Worm (Caenorhabditis elegans) whole organism, dauer: ENCODE results near the gene sre-15.

ENCODE experiments used
- unc-62 ChIP-seq: sonication (generic microtip); optimal IDR thresholded peaks from 2 replicates; lab custom pipeline; 2017; ENCODE audit warnings: missing biosample characterization, missing genetic modification reagents, missing genetic modification characterization

sre-15 gene

DNA sequence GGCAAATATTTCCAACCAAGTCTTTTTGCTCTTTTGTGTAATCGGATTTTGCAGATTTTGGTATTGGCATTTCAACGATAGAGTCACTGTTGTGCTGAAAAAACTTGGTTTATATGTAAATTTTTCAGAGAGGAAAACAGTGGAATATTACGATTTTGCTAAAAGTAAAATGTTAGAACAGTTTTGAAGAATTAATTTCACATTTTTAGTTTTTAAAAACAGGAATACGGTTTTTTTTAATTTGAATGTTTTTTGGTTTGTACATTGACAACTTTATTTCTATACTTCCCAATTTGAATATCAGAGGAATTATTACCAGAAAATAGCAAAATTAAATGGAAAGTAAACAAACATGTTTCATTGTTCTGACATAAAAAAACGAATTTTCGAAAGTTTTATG, 8.0 kb upstream of the sre-15 start, which contains the start of gene dnj-26:
dnj-26 (minus strand) TSS at position 101 of the 400 bp plus-strand sequence.
- no peak for TF ChIP-seq unc-62 (GFP tag; lab: Kevin White, UChicago)

DNA sequence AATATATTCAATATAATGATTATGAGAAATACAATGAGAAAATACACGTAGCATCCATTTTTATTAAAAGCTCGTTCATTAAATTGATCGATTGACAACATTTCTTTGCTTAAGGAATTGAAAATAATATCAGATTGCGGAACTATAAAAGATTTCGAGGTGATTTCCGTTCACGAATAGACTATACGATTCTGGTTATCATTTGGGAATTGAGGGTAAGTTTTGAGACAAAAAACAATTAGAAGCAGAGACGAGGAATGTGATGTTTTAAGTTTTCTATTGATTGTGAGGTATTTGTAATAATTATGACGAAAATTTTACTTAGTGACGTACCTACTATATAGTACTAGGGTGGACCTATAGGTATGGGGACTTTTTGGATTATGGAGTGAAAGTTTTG, 5.8 kb downstream of the sre-15 start, which contains the start of gene sre-19:
sre-19 (minus strand) TSS at position 101 of the 400 bp plus-strand sequence.
- no peak for TF ChIP-seq unc-62 (GFP tag; lab: Kevin White, UChicago)

DNA sequence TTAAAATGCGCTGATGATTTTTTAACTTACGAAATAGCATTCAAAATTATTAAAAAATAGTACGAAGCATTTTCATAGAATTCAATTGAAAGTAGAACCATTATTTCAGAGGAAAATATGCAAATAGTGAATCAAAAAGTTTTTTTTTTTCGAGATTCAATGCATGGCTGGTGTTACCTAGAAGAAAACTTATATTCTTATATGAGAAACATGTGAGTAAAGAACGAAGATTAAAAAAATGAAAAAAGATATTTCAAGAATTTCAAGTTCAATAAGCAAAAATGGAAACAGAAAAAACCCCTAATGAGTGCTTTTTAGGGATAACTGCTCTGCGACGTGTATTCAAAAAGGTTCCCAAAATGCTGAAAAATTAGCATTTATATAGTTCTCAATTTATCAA, 8.6 kb downstream of the sre-15 start, which contains the start of gene sre-16:
sre-16 (minus strand) TSS at position 101 of the 400 bp plus-strand sequence.
- no peak for TF ChIP-seq unc-62 (GFP tag; lab: Kevin White, UChicago)

DNA sequence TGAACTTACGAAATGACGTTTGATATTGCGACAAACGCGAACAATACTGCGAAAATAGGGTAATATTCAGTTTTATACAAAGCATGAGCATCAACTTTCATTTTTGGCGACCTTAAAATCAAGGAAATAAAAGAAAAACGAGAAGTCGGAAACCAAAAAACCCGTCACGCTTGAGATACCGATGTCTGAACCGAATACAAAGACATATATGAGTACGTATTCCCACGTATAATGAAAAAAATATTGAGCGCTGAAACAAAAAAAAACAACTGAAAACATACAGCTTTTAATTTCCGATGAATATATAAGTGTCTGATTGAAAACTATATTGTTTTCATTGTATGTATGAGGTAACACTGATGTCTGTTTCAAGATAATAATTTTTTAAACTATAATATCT, 14.9 kb downstream of the sre-15 start, which contains the start of gene sre-18:
sre-18 (minus strand) TSS at position 101 of the 400 bp plus-strand sequence.
- no peak for TF ChIP-seq unc-62 (GFP tag; lab: Kevin White, UChicago)

DNA sequence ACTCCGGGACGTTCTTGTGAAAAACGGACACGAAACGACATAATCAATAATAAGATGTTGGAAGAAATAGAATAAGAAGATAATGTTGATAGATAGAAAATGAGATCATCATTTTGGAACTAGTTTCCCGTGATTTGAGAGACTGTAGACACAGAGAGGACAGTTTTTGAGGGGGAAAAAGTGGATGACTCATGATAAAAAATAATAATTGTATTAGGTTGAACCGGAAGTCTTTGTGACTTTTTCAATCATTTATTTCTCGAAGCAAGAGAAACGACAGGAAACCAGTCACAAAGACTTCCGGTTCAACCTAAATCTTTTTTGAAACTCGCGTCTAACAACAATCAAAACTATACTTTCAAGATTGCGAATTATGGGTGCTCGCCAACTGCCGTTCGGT, 17.6 kb downstream of the sre-15 start, which contains the start of gene mlt-3:
mlt-3 (minus strand) TSS at position 101 of the 400 bp plus-strand sequence.
- no peak for TF ChIP-seq unc-62 (GFP tag; lab: Kevin White, UChicago)

DNA sequence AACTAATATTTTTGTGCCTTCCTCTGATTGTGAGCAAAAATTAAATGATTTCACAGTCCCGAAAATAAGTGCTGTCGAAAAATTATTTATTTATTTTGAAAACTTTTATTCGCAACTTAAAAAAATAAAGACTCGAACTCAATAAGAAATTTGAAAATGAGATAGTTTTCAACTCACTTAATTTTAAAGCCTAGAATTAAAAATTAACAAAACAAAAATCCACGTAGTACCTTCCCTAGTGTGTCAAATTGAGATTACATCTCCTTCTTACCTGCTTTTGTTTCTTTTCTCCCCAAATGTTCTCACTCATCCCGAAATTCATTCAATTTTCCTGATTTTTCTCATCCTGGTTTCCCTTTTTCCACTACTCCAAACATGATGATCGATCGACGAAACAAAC, 25.3 kb downstream of the sre-15 start, which contains the start of gene F35G2.5:
F35G2.5 (plus strand) TSS at position 301 of the 400 bp plus-strand sequence.
- TF ChIP-seq unc-62 (GFP tag; lab: Kevin White, UChicago): no peak

DNA sequence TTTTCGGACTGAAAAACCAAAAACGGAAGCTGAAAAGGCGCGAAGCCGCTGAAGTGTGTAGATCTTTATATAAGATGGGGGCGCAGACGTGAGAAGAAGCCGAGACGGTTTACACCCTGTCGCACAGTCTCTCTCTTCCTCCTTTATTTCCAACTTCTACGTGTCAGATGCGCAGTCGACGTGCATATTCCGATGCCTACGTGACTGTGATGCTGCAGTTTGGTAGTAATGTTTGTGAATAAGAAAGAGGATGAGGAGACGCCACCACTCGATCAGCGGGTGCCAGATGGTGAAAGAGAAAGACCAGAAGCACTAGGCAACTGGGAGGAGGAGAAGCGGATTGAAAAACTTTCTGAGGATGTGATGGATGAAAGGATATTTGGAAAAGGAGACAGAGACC, 26.4 kb downstream of the sre-15 start:
- TF ChIP-seq unc-62 (GFP tag; lab: Kevin White, UChicago): no peak

DNA sequence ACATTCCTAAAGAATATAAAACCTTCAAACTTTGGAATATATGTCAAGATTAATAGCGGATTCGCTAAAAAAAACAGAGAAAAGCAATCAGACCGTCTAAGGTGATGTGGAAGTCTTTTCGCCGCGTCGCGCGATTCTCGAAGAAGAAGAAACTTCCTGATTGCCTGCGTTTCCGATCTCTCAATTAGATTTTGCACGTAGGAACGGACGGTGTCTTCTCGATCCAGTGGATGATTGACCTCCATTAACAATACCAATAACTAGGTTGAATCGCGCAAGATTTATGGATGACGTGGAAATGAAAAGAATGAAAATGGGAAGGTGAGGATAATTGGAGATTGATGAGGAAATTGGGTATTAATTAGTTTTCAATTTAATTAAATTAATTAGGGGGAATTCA, 27.5 kb downstream of the sre-15 start:
- no peak for TF ChIP-seq unc-62 (GFP tag; lab: Kevin White, UChicago)

DNA sequence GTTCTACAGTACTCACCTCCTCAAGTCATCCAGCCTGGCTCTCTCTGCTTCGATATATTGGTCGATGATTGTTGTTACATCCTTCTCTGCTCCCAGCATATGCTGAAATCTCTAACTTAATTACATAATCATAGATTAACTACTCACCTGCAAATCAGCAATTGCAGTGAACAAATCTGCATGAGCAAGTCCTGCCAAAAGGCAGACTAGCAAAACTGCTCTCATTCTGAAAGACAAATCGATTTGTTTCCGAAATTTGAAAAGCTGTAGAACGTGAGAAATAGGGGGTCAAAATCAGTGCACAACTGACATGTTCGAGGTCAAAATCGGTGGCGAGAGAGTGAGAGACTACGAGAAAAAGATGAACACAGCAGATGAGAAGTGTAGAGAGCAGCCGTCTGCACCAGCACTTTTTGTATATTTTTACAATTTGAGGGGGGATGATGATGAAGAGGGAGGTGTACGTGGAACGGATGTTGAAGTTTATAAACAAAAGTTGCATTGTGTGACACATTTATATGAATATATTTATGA, 28.8 kb downstream of the sre-15 start, which contains the start of gene phy-2:
phy-2 (minus strand) TSS at position 226 of the 534 bp plus-strand sequence.
- no peak for TF ChIP-seq unc-62 (GFP tag; lab: Kevin White, UChicago)

DNA sequence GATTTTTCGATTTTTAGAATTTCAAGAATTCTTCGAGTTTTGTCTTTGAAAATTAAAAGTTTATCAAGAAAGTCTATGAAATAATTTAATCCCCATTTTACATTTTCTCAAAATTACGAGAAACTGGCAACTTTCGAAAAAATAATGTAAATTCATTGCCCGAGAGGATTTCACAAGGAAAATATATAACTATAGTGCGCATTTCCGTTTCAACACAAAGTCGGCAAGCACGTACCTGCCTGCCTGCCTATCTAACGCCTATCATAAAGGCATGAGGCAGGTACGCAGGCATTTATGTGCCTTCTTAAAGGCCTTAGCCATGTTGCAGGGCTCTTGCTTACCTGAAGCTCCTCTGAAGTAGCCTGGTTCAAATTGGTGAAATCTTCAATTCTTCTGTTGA, 31.8 kb downstream of the sre-15 start:
- no peak for TF ChIP-seq unc-62 (GFP tag; lab: Kevin White, UChicago)

DNA sequence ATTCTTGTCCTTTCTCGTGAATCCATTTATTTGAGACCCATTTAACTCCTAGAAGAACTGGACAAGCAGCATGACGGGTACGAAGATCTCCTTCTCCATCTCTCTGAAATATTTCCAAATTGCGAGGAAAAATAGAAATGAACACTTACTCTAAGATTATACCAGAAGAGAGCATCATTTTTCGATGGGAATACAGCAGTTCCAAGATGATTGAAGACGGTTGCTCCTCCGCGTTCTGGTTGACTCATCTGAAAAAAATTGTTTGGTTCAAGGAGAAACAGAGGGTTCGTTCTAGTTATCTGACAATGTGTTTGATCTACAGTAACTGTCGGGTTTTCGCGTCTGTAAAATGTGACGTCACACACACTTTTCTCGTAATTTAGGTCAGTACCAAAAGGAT, 33.3 kb downstream of the sre-15 start:
- TF ChIP-seq unc-62 (GFP tag; lab: Kevin White, UChicago): no peak

DNA sequence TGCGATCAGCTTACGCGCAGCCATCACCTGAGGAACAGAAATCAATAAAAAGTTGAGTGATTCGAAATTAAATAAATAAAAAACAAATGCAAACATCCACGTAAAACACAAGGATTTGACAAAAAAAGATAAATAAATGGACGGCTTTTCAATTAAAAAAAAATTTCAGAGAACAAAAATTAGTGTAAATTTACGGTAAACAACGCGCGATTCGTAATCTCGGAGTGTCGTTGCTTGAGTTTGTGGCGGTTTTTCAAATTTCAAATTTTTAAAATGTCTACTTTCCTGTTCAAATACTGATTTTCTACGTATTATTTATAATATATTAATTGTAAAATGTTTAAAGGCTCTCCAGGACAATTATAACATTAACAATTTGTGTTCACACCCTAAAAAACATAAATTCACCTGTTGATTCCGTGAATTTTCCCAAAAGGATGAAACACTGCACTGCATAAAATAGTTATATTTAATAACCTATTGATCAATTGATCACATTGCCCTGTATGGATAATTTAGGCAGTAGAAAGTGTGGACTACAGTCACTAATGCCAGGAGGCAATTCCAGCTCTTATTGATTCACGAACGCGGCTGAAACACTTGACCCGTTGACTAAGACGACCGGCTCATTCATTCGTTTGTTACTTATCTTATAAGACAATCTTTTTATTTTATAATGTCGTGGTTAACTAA, 35.5 kb downstream of the sre-15 start, which contains the start of the genes marb-1 and F35G2.3:
marb-1 (minus strand) TSS at position 27 of the 693 bp plus-strand sequence.
F35G2.3 (plus strand) TSS at position 643 of the 693 bp plus-strand sequence.
- no peak for TF ChIP-seq unc-62 (GFP tag; lab: Kevin White, UChicago)

DNA sequence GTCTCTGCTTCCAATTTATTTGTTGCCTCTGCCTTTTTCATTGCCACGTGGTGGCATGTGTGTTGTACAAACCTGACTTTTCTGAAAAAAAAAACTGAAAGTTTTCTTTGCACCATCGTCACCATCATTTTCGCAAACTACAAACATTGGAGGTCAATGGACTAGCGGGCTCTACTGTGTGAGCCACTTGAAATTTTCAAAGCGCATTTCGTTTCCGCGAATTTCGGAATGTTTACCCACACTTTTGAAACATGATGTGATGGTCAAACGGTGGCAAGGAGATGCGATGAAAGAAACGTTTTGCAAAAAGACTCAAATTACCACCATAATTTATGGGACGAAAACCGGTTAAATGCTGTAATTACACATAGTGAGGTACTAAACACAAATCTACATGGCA, 36.7 kb downstream of the sre-15 start:
- TF ChIP-seq unc-62 (GFP tag; lab: Kevin White, UChicago): no peak

DNA sequence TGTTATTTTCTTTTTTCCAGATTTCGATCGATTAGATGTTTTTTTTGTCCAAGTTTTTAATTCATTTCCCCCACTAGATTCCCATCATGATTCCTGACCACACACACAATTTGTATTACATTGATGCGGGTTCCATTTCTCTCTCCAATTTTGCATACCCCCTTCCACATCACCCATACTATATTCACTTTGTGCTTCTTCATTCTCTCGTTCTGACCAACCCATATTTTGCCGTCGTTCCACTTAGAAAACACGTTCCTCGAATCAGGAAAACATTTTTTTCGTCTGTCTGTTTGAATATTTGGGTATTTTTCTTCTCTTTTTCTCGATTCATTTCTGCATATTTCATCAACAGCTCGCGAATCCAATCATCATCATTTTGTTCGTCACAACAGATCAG, 37.2 kb downstream of the sre-15 start:
- TF ChIP-seq unc-62 (GFP tag; lab: Kevin White, UChicago): no peak

DNA sequence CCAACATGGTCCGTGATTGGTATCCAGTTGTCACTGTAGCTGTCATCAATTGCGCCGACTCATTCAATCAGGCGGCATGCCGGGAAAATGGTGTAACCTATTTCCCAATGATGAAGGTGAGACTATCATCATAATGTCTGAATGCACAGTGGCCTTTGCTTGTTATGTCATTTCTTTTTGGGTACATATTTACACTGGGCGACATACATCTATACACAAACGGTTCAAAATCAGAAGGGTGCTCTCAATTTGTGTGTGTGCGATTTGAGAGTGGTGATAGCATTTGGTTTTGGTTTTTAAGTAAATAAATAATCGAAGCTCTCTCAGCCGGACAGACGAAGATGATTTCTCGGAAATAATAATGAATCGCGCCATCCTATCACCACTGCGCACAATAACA, 40.6 kb downstream of the sre-15 start:
- TF ChIP-seq unc-62 (GFP tag; lab: Kevin White, UChicago): no peak

DNA sequence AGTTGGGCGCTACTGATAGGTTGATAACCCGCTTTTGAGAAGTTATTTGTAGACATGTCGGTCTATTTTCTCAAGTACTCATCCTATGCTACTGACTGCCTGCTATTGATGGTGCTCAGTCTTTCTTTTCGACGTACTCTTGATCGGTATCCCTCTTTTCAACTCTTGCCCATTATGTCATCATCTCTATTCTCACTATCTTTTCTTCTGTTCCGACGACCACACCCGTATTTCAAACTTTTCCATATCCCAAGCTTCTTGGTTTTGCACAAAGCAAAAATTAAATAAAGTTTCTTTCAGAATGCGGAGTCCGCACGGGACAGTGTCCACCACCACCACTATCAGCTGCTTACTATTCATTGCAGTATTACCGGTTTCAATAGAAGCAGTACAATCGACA, 41.7 kb downstream of the sre-15 start, which contains the start of gene F35G2.1:
F35G2.1 (plus strand) TSS at position 301 of the 400 bp plus-strand sequence.
- TF ChIP-seq unc-62 (GFP tag; lab: Kevin White, UChicago): no peak
